Worm (Caenorhabditis elegans): ENCODE results near the gene Y57G11A.2.
"Not testable (repeated sequence)": the region's sequence is repeated elsewhere in the genome, so short reads cannot be mapped to it uniquely, and the experiment has no call there.

Y57G11A.2 gene

ce11 chrIV:14561677-14562076 is 42.4 kb upstream of the Y57G11A.2 start:
- TF ChIP-seq C06A6.2 (GFP tag; conservative IDR thresholded peaks at IDR 0.05) = no peak
- no peak for TF ChIP-seq F23B12.7 (tag; optimal IDR thresholded peaks at IDR 0.05; ENCODE audit: insufficient read depth)
- peak; percentile 20 for TF ChIP-seq pha-4 (tag; optimal IDR thresholded peaks at IDR 0.05)
- TF ChIP-seq lin-54 (GFP tag; optimal IDR thresholded peaks at IDR 0.05) = no peak
- TF ChIP-seq madf-6 (GFP tag; IDR thresholded peaks at IDR 0.05) = no peak

- no peak for TF ChIP-seq nhr-179 (tag; optimal IDR thresholded peaks at IDR 0.05)
- no peak for TF ChIP-seq lin-40 (tag; optimal IDR thresholded peaks at IDR 0.05)
- TF ChIP-seq F49E8.2 (tag; optimal IDR thresholded peaks at IDR 0.05; ENCODE audit: insufficient read depth) = no peak
- no peak for TF ChIP-seq dox-1 (GFP tag; IDR thresholded peaks at IDR 0.05)
- no peak for TF ChIP-seq K11D2.4 (GFP tag; IDR thresholded peaks at IDR 0.05)
- TF ChIP-seq F37B4.10 (GFP tag; IDR thresholded peaks at IDR 0.05) = no peak
- no peak for TF ChIP-seq Y95B8A.8 (GFP tag; IDR thresholded peaks at IDR 0.05)
- no peak for TF ChIP-seq lag-1 (GFP tag; IDR thresholded peaks at IDR 0.05)
- TF ChIP-seq cebp-2 (GFP tag; IDR thresholded peaks at IDR 0.05) = no peak
- no peak for TF ChIP-seq B0336.3 (GFP tag; IDR thresholded peaks at IDR 0.05)
- TF ChIP-seq D2030.7 (GFP tag; IDR thresholded peaks at IDR 0.05) = no peak
- no peak for TF ChIP-seq B0261.1 (tag; optimal IDR thresholded peaks at IDR 0.05)
- TF ChIP-seq madf-8 (GFP tag; conservative IDR thresholded peaks at IDR 0.05) = no peak
- TF ChIP-seq ztf-22 (GFP tag; optimal IDR thresholded peaks at IDR 0.05) = no peak
- TF ChIP-seq hlh-12 (tag; optimal IDR thresholded peaks at IDR 0.05) = no peak
- TF ChIP-seq zim-3 (tag; optimal IDR thresholded peaks at IDR 0.05) = no peak
- TF ChIP-seq mel-28 (tag; optimal IDR thresholded peaks at IDR 0.05; ENCODE audit: borderline replicate concordance) = no peak
- no peak for TF ChIP-seq let-526 (GFP tag; IDR thresholded peaks at IDR 0.05)
- TF ChIP-seq sea-2 (GFP tag; IDR thresholded peaks at IDR 0.05) = no peak
Measured at ce11 chrIV:14559267-14559666, 39.9 kb upstream of the Y57G11A.2 start.

ce11 chrIV:14557642-14558041 is 38.3 kb upstream of the Y57G11A.2 start:
- TF ChIP-seq lir-1 (GFP tag; conservative IDR thresholded peaks at IDR 0.05) (no peak), rcor-1 (GFP tag; IDR thresholded peaks at IDR 0.05) (no peak), snpc-1.1 (tag; optimal IDR thresholded peaks at IDR 0.05; ENCODE audit: insufficient read depth) (no peak), nhr-80 (tag; optimal IDR thresholded peaks at IDR 0.05) (no peak), F22D6.2 (tag; optimal IDR thresholded peaks at IDR 0.05) (no peak), T26A5.8 (tag; optimal IDR thresholded peaks at IDR 0.05) (no peak)

- TF ChIP-seq F23B12.7 (tag; optimal IDR thresholded peaks at IDR 0.05; ENCODE audit: insufficient read depth) = no peak
- TF ChIP-seq K11D2.4 (GFP tag; IDR thresholded peaks at IDR 0.05) = no peak
- TF ChIP-seq T26A5.8 (tag; optimal IDR thresholded peaks at IDR 0.05) = no peak
- TF ChIP-seq C17E4.6 (GFP tag; IDR thresholded peaks at IDR 0.05) = no peak
- no peak for TF ChIP-seq rec-8 (tag; optimal IDR thresholded peaks at IDR 0.05)
- TF ChIP-seq Y53F4B.3 (GFP tag; IDR thresholded peaks at IDR 0.05) = no peak
- no peak for TF ChIP-seq snpc-1.1 (tag; optimal IDR thresholded peaks at IDR 0.05; ENCODE audit: insufficient read depth)
Measured at ce11 chrIV:14554788-14555187, 35.5 kb upstream of the Y57G11A.2 start, which contains the start of gene Y57G11B.6. Gene Y57G11B.6 (minus strand): TSS chrIV:14554888.

ce11 chrIV:14551870-14552269 is 32.5 kb upstream of the Y57G11A.2 start, which contains the start of gene pals-30:
Gene pals-30 (minus strand): TSS chrIV:14551970.
- TF ChIP-seq dpl-1 (GFP tag; optimal IDR thresholded peaks at IDR 0.05); zfh-2 (GFP tag; conservative IDR thresholded peaks at IDR 0.05); lsy-27 (tag; optimal IDR thresholded peaks at IDR 0.05; ENCODE audit: borderline replicate concordance, insufficient read depth): not testable (repeated sequence)

All from whole organism, young adult.